Fruit fly (Drosophila melanogaster) whole organism, prepupa: ENCODE results near the gene Snmp2.

Source experiments
- CG10631 ChIP-seq: fragments of 200-800 bp; sonication (Bioruptor generic); optimal IDR thresholded peaks from 2 replicates; lab custom pipeline; 2016; ENCODE audit warnings: missing biosample characterization, missing genetic modification characterization
- CG11902 ChIP-seq: fragments of 200-800 bp; sonication (Bioruptor generic); optimal IDR thresholded peaks from 3 replicates; lab custom pipeline; 2016; ENCODE audit warnings: missing biosample characterization, missing genetic modification characterization
- CG15336 ChIP-seq: fragments of 200-800 bp; sonication (Bioruptor generic); IDR thresholded peaks from 2 replicates; pipeline ENCODE4 v1.3.6; 2022; ENCODE audit warnings: missing biosample characterization, missing genetic modification characterization
- CG1621 ChIP-seq: fragments of 200-800 bp; sonication (Bioruptor generic); optimal IDR thresholded peaks from 3 replicates; lab custom pipeline; 2018; ENCODE audit warnings: missing biosample characterization, mild to moderate bottlenecking, missing genetic modification characterization
- CG16779 ChIP-seq: fragments of 200-800 bp; sonication (Bioruptor generic); optimal IDR thresholded peaks from 3 replicates; lab custom pipeline; 2017; ENCODE audit warnings: missing biosample characterization, mild to moderate bottlenecking, missing genetic modification characterization
- CG3032 ChIP-seq: fragments of 200-800 bp; optimal IDR thresholded peaks from 2 replicates; lab custom pipeline; 2019; ENCODE audit warnings: missing biosample characterization, mild to moderate bottlenecking, missing genetic modification characterization, moderate library complexity
- CG32006 ChIP-seq: fragments of 200-800 bp; sonication (Bioruptor generic); optimal IDR thresholded peaks from 3 replicates; lab custom pipeline; 2017; ENCODE audit warnings: missing biosample characterization, mild to moderate bottlenecking, missing genetic modification characterization
- CG34406 ChIP-seq: fragments of 200-800 bp; sonication (Bioruptor generic); optimal IDR thresholded peaks from 3 replicates; lab custom pipeline; 2016; ENCODE audit warnings: missing biosample characterization, missing genetic modification characterization
- CG3919 ChIP-seq: fragments of 200-800 bp; sonication (Bioruptor generic); optimal IDR thresholded peaks from 3 replicates; lab custom pipeline; 2016; ENCODE audit warnings: missing biosample characterization, missing genetic modification characterization
- CG4318 ChIP-seq: fragments of 200-800 bp; sonication (Bioruptor generic); optimal IDR thresholded peaks from 3 replicates; lab custom pipeline; 2017; ENCODE audit warnings: missing biosample characterization, mild to moderate bottlenecking, missing genetic modification characterization
- CG6163 ChIP-seq: fragments of 200-800 bp; sonication (Bioruptor generic); IDR thresholded peaks from 3 replicates; pipeline ENCODE4 v1.3.6; 2022; ENCODE audit warnings: missing biosample characterization, missing genetic modification characterization
- CG6276 ChIP-seq: fragments of 200-800 bp; sonication (Bioruptor generic); optimal IDR thresholded peaks from 2 replicates; lab custom pipeline; 2017; ENCODE audit warnings: missing biosample characterization, mild to moderate bottlenecking, missing genetic modification characterization
- CG6792 ChIP-seq: fragments of 200-800 bp; sonication (Bioruptor generic); optimal IDR thresholded peaks from 3 replicates; lab custom pipeline; 2016; ENCODE audit warnings: missing biosample characterization, missing genetic modification characterization
- CG6808 ChIP-seq: fragments of 200-800 bp; sonication (Bioruptor generic); optimal IDR thresholded peaks from 3 replicates; lab custom pipeline; 2017; ENCODE audit warnings: missing biosample characterization, missing genetic modification characterization, mild to moderate bottlenecking, moderate library complexity, missing genetic modification reagents
- CG6854 ChIP-seq: fragments of 200-800 bp; sonication (Bioruptor generic); optimal IDR thresholded peaks from 2 replicates; lab custom pipeline; 2017; ENCODE audit warnings: missing biosample characterization, mild to moderate bottlenecking, missing genetic modification characterization
- CG7368 ChIP-seq: fragments of 200-800 bp; sonication (Bioruptor generic); optimal IDR thresholded peaks from 3 replicates; lab custom pipeline; 2016; ENCODE audit warnings: missing biosample characterization, missing genetic modification characterization
- CG8119 ChIP-seq: fragments of 200-800 bp; sonication (Bioruptor generic); IDR thresholded peaks from 3 replicates; pipeline ENCODE4 v1.3.6; 2022; ENCODE audit warnings: missing biosample characterization, missing genetic modification characterization
- CG9139 ChIP-seq: fragments of 200-800 bp; sonication (Bioruptor generic); optimal IDR thresholded peaks from 3 replicates; lab custom pipeline; 2017; ENCODE audit warnings: missing biosample characterization, mild to moderate bottlenecking, missing genetic modification characterization
- Eip75B ChIP-seq: fragments of 200-800 bp; sonication (Bioruptor generic); optimal IDR thresholded peaks from 3 replicates; lab custom pipeline; 2016; ENCODE audit warnings: missing biosample characterization, missing genetic modification characterization
- Eip78C ChIP-seq: fragments of 200-800 bp; sonication (Bioruptor generic); peaks from one replicate; lab custom pipeline; 2016; ENCODE audit warnings: missing biosample characterization, missing genetic modification characterization
- Eip93F ChIP-seq: fragments of 200-800 bp; sonication (Bioruptor generic); optimal IDR thresholded peaks from 2 replicates; lab custom pipeline; 2016; ENCODE audit warnings: missing biosample characterization, mild to moderate bottlenecking, missing genetic modification characterization
- Ets21C ChIP-seq: fragments of 200-800 bp; sonication (Bioruptor generic); optimal IDR thresholded peaks from 3 replicates; lab custom pipeline; 2016; ENCODE audit warnings: missing biosample characterization, missing genetic modification characterization
- Ets96B ChIP-seq: fragments of 200-800 bp; optimal IDR thresholded peaks from 2 replicates; lab custom pipeline; 2019; ENCODE audit warnings: missing biosample characterization, mild to moderate bottlenecking, missing genetic modification characterization, moderate library complexity
- Gug ChIP-seq: fragments of 200-800 bp; sonication (Bioruptor generic); IDR thresholded peaks from 2 replicates; pipeline ENCODE4 v1.3.6; 2022; ENCODE audit warnings: missing biosample characterization, missing genetic modification characterization
- Hr38 ChIP-seq: sonication (Bioruptor generic); optimal IDR thresholded peaks from 2 replicates; lab custom pipeline; 2016; ENCODE audit warnings: missing biosample characterization, missing genetic modification characterization
- Hr39 ChIP-seq: fragments of 200-800 bp; sonication (Bioruptor generic); optimal IDR thresholded peaks from 2 replicates; lab custom pipeline; 2016; ENCODE audit warnings: missing biosample characterization, missing genetic modification characterization
- Hr4 ChIP-seq: fragments of 200-800 bp; sonication (Bioruptor generic); optimal IDR thresholded peaks from 3 replicates; lab custom pipeline; 2016; ENCODE audit warnings: missing biosample characterization, missing genetic modification characterization
- Lpt ChIP-seq: fragments of 200-800 bp; sonication (Bioruptor generic); optimal IDR thresholded peaks from 3 replicates; lab custom pipeline; 2016; ENCODE audit warnings: missing biosample characterization, missing genetic modification characterization
- Met ChIP-seq: fragments of 200-800 bp; sonication (Bioruptor generic); optimal IDR thresholded peaks from 3 replicates; lab custom pipeline; 2016; ENCODE audit warnings: missing biosample characterization, missing genetic modification characterization
- OdsH ChIP-seq: fragments of 200-800 bp; sonication (Bioruptor generic); optimal IDR thresholded peaks from 3 replicates; lab custom pipeline; 2016; ENCODE audit warnings: missing biosample characterization, missing genetic modification characterization
- Smox ChIP-seq: fragments of 200-800 bp; sonication (Bioruptor generic); optimal IDR thresholded peaks from 3 replicates; lab custom pipeline; 2016; ENCODE audit warnings: missing biosample characterization, missing genetic modification characterization
- Sox102F ChIP-seq: fragments of 200-800 bp; sonication (Bioruptor generic); optimal IDR thresholded peaks from 2 replicates; lab custom pipeline; 2016; ENCODE audit warnings: missing biosample characterization, mild to moderate bottlenecking, missing genetic modification characterization
- Sox14 ChIP-seq: fragments of 200-800 bp; sonication (Bioruptor generic); optimal IDR thresholded peaks from 3 replicates; lab custom pipeline; 2016; ENCODE audit warnings: missing biosample characterization, missing genetic modification characterization
- Sox15 ChIP-seq: fragments of 200-800 bp; sonication (Bioruptor generic); optimal IDR thresholded peaks from 3 replicates; lab custom pipeline; 2016; ENCODE audit warnings: missing biosample characterization, missing genetic modification characterization
- acj6 ChIP-seq: fragments of 200-800 bp; sonication (Bioruptor generic); optimal IDR thresholded peaks from 3 replicates; lab custom pipeline; 2016; ENCODE audit warnings: missing biosample characterization, missing genetic modification characterization
- cyc ChIP-seq: fragments of 200-800 bp; sonication (Bioruptor generic); optimal IDR thresholded peaks from 3 replicates; lab custom pipeline; 2016; ENCODE audit warnings: missing biosample characterization, missing genetic modification characterization
- dac ChIP-seq: fragments of 200-800 bp; sonication (Bioruptor generic); optimal IDR thresholded peaks from 2 replicates; lab custom pipeline; 2017; ENCODE audit warnings: missing biosample characterization, mild to moderate bottlenecking, missing genetic modification characterization
- dsx ChIP-seq: fragments of 200-800 bp; optimal IDR thresholded peaks from 3 replicates; lab custom pipeline; 2019; ENCODE audit warnings: missing biosample characterization, mild to moderate bottlenecking, missing genetic modification characterization, moderate library complexity; ENCODE audit not compliant: poor library complexity, severe bottlenecking
- esn ChIP-seq: fragments of 200-800 bp; sonication (Bioruptor generic); optimal IDR thresholded peaks from 2 replicates; lab custom pipeline; 2016; ENCODE audit warnings: missing biosample characterization, mild to moderate bottlenecking, missing genetic modification characterization, moderate library complexity
- fd59A ChIP-seq: fragments of 200-800 bp; sonication (Bioruptor generic); optimal IDR thresholded peaks from 2 replicates; lab custom pipeline; 2017; ENCODE audit warnings: missing biosample characterization, mild to moderate bottlenecking, missing genetic modification characterization, missing genetic modification reagents
- fd85E ChIP-seq: fragments of 200-800 bp; sonication (Bioruptor generic); optimal IDR thresholded peaks from 3 replicates; lab custom pipeline; 2016; ENCODE audit warnings: missing biosample characterization, missing genetic modification characterization
- fkh ChIP-seq: fragments of 200-800 bp; sonication (Bioruptor generic); optimal IDR thresholded peaks from 3 replicates; lab custom pipeline; 2017; ENCODE audit warnings: missing biosample characterization, mild to moderate bottlenecking, missing genetic modification characterization, moderate library complexity
- lz ChIP-seq: fragments of 200-800 bp; sonication (Bioruptor generic); optimal IDR thresholded peaks from 3 replicates; lab custom pipeline; 2016; ENCODE audit warnings: missing biosample characterization, missing genetic modification characterization
- net ChIP-seq: fragments of 200-800 bp; sonication (Bioruptor generic); optimal IDR thresholded peaks from 3 replicates; lab custom pipeline; 2016; ENCODE audit warnings: missing biosample characterization, missing genetic modification characterization
- pdm3 ChIP-seq: fragments of 200-800 bp; sonication (Bioruptor generic); optimal IDR thresholded peaks from 3 replicates; lab custom pipeline; 2016; ENCODE audit warnings: missing biosample characterization, missing genetic modification characterization
- salr ChIP-seq, 2 experiments: fragments of 200-800 bp; sonication (Bioruptor generic); optimal IDR thresholded peaks; 3 replicates each; lab custom pipeline; 2016 to 2018; ENCODE audit warnings: missing biosample characterization in 2 of 2, missing genetic modification characterization in 2 of 2, mild to moderate bottlenecking in 1 of 2
- spab ChIP-seq: fragments of 200-800 bp; sonication (Bioruptor generic); optimal IDR thresholded peaks from 2 replicates; lab custom pipeline; 2017; ENCODE audit warnings: missing biosample characterization, mild to moderate bottlenecking, missing genetic modification characterization, missing genetic modification reagents
- ss ChIP-seq, 2 experiments: fragments of 200-800 bp; sonication (Bioruptor generic); optimal IDR thresholded peaks; 2 replicates in 1 of 2; 3 replicates in 1 of 2; lab custom pipeline; 2017 to 2018; ENCODE audit warnings: mild to moderate bottlenecking in 2 of 2, missing biosample characterization in 2 of 2, missing genetic modification characterization in 2 of 2, moderate library complexity in 1 of 2
- topi ChIP-seq: fragments of 200-800 bp; sonication (Bioruptor generic); optimal IDR thresholded peaks from 3 replicates; lab custom pipeline; 2016; ENCODE audit warnings: missing biosample characterization, missing genetic modification characterization

The Snmp2 gene

DNA sequence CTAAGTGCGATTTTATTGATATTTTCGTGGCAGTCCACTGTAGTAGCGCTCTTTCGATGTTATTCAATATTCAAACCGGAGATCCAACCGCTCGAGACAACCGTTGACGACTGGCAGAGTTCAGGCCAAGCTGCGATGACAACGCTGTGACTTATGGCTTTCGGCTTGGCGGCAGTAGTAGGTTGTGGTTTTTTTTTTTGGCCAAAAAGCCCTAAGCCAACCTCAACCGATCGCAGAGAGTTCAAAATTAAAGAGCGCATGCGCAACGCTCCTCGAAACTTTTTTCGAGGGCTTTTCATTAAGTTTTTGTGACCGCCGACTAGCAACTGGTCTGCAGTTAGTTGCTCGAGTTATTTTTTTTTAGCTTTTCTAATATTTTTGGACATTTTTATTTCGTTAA lies at the start of gene Snmp2:
Gene Snmp2 (minus strand): TSS at position 101 of the 400 bp plus-strand sequence.
- no peak for TF ChIP-seq CG3919 (GFP tag; lab: Kevin White, UChicago)
- TF ChIP-seq Eip78C (GFP tag; lab: Kevin White, UChicago) = no peak
- no peak for TF ChIP-seq Sox14 (GFP tag; lab: Kevin White, UChicago)
- no peak for TF ChIP-seq Lpt (GFP tag; lab: Kevin White, UChicago)
- no peak for TF ChIP-seq lz (GFP tag; lab: Kevin White, UChicago)
- TF ChIP-seq pdm3 = no peak
- TF ChIP-seq CG34406 (GFP tag; lab: Kevin White, UChicago) = no peak
- no peak for TF ChIP-seq acj6 (GFP tag; lab: Kevin White, UChicago)
- TF ChIP-seq CG11902 (GFP tag; lab: Kevin White, UChicago) = no peak
- no peak for TF ChIP-seq CG3032
- TF ChIP-seq Met (GFP tag; lab: Kevin White, UChicago) = no peak

dm6 chr3L:7792249-7792648 lies 49.4 kb upstream of the Snmp2 start:
- TF ChIP-seq spab (no peak), Lpt (GFP tag; lab: Kevin White, UChicago) (no peak), CG32006 (GFP tag; lab: Kevin White, UChicago) (peak; percentile 21), CG11902 (GFP tag; lab: Kevin White, UChicago) (peak; percentile 39), CG7368 (GFP tag; lab: Kevin White, UChicago) (peak; percentile 12), Sox14 (GFP tag; lab: Kevin White, UChicago) (peak; percentile 53), CG6163 (GFP tag; lab: Robert Waterston, UW) (peak; percentile 69), fd59A (no peak), Hr4 (peak; percentile 22), Eip93F (GFP tag; lab: Kevin White, UChicago) (no peak), fkh (no peak), CG6854 (GFP tag; lab: Kevin White, UChicago) (no peak), dac (GFP tag; lab: Kevin White, UChicago) (no peak), CG4318 (GFP tag; lab: Kevin White, UChicago) (no peak), CG15336 (peak; percentile 58), ss (GFP tag; optimal IDR thresholded peaks at IDR 0.05; lab: Kevin White, UChicago) (no peak), CG10631 (no peak), CG9139 (no peak), OdsH (peak; percentile 47), cyc (GFP tag; lab: Kevin White, UChicago) (peak; percentile 79), CG6276 (GFP tag; lab: Kevin White, UChicago) (no peak), Met (GFP tag; lab: Kevin White, UChicago) (peak; percentile 88), CG1621 (tag; lab: Kevin White, UChicago) (no peak), CG16779 (tag; lab: Kevin White, UChicago) (no peak), Smox (GFP tag; lab: Kevin White, UChicago) (peak; percentile 86), fd85E (no peak), Sox15 (GFP tag; lab: Kevin White, UChicago) (peak; percentile 18), Ets96B (tag; lab: Kevin White, UChicago) (no peak), Sox102F (GFP tag; lab: Kevin White, UChicago) (peak; percentile 82), CG3032 (no peak), CG8119 (GFP tag; lab: Robert Waterston, UW) (no peak), esn (peak; percentile 89), Hr39 (GFP tag; lab: Kevin White, UChicago) (peak; percentile 82), Ets21C (GFP tag; lab: Kevin White, UChicago) (peak; percentile 62), acj6 (GFP tag; lab: Kevin White, UChicago) (peak; percentile 61), net (GFP tag; lab: Kevin White, UChicago) (no peak), CG6792 (peak; percentile 42), pdm3 (peak; percentile 49), topi (peak; percentile 88), Hr38 (GFP tag; lab: Kevin White, UChicago) (no peak), salr (GFP tag; optimal IDR thresholded peaks at IDR 0.05; lab: Kevin White, UChicago) (no peak), Gug (GFP tag; lab: Robert Waterston, UW) (0 out of 2 replicates have a peak, but pooled peaks have one; percentile 22), CG3919 (GFP tag; lab: Kevin White, UChicago) (peak; percentile 43), dsx (GFP tag; lab: Kevin White, UChicago) (no peak), CG6808 (GFP tag; lab: Kevin White, UChicago) (no peak), Eip75B (no peak), lz (GFP tag; lab: Kevin White, UChicago) (peak; percentile 74), Eip78C (GFP tag; lab: Kevin White, UChicago) (peak; percentile 67)
